Worm (Caenorhabditis elegans) whole organism, L2 larva: ENCODE results near the gene C34E10.10.

ENCODE experiments used
- C34F6.9 ChIP-seq: fragments of 150-350 bp; optimal IDR thresholded peaks from 2 replicates; lab custom pipeline; 2014; ENCODE audit warnings: missing biosample characterization, missing genetic modification characterization
- F13H6.1 ChIP-seq: sonication (generic microtip); optimal IDR thresholded peaks from 2 replicates; lab custom pipeline; 2016; ENCODE audit warnings: missing genetic modification characterization, missing compliant biosample characterization
- R02D3.7 ChIP-seq: fragments of 150-350 bp; optimal IDR thresholded peaks from 2 replicates; lab custom pipeline; 2014; ENCODE audit warnings: missing biosample characterization, missing genetic modification characterization
- Y55F3AM.14 ChIP-seq: fragments of 200-800 bp; sonication (Bioruptor generic); optimal IDR thresholded peaks from 2 replicates; lab custom pipeline; 2018; ENCODE audit warnings: mild to moderate bottlenecking, missing genetic modification characterization, missing compliant biosample characterization
- ZK546.5 ChIP-seq: sonication (generic microtip); optimal IDR thresholded peaks from 2 replicates; lab custom pipeline; 2017; ENCODE audit warnings: missing biosample characterization, missing genetic modification characterization
- alr-1 ChIP-seq: fragments of 150-350 bp; optimal IDR thresholded peaks from 2 replicates; lab custom pipeline; 2014; ENCODE audit warnings: missing biosample characterization, missing genetic modification characterization
- aly-2 ChIP-seq: fragments of 150-350 bp; optimal IDR thresholded peaks from 2 replicates; lab custom pipeline; 2014; ENCODE audit warnings: missing biosample characterization, missing genetic modification characterization
- ama-1 ChIP-seq: fragments of 150-350 bp; optimal IDR thresholded peaks from 2 replicates; lab custom pipeline; 2018; ENCODE audit warnings: inconsistent platforms
- blmp-1 ChIP-seq: sonication (generic microtip); optimal IDR thresholded peaks from 2 replicates; lab custom pipeline; 2017; ENCODE audit warnings: missing genetic modification characterization, mild to moderate bottlenecking, missing compliant biosample characterization, antibody characterized with exemption, moderate library complexity; ENCODE audit not compliant: insufficient read depth
- ceh-16 ChIP-seq: fragments of 150-350 bp; optimal IDR thresholded peaks from 2 replicates; lab custom pipeline; 2014; ENCODE audit warnings: missing biosample characterization, missing genetic modification characterization
- crh-2 ChIP-seq: sonication (generic microtip); optimal IDR thresholded peaks from 2 replicates; lab custom pipeline; 2017; ENCODE audit warnings: missing biosample characterization, missing genetic modification characterization
- dmd-4 ChIP-seq: sonication (generic microtip); optimal IDR thresholded peaks from 2 replicates; lab custom pipeline; 2017; ENCODE audit warnings: missing biosample characterization, missing genetic modification characterization
- egl-27 ChIP-seq: sonication (generic microtip); optimal IDR thresholded peaks from 3 replicates; lab custom pipeline; 2017; ENCODE audit warnings: missing biosample characterization, missing genetic modification reagents, missing genetic modification characterization
- elt-3 ChIP-seq: sonication (generic microtip); optimal IDR thresholded peaks from 2 replicates; lab custom pipeline; 2017; ENCODE audit warnings: missing biosample characterization, missing genetic modification characterization
- fos-1 ChIP-seq: fragments of 150-350 bp; optimal IDR thresholded peaks from 2 replicates; lab custom pipeline; 2014; ENCODE audit warnings: missing biosample characterization, missing genetic modification characterization
- gmeb-1 ChIP-seq: fragments of 150-350 bp; optimal IDR thresholded peaks from 2 replicates; lab custom pipeline; 2014; ENCODE audit warnings: missing biosample characterization, missing genetic modification characterization
- lin-11 ChIP-seq: fragments of 150-350 bp; sonication (generic microtip); optimal IDR thresholded peaks from 2 replicates; lab custom pipeline; 2014; ENCODE audit warnings: missing biosample characterization, missing genetic modification characterization, inconsistent platforms, mixed read lengths
- lin-13 ChIP-seq: fragments of 150-350 bp; optimal IDR thresholded peaks from 2 replicates; lab custom pipeline; 2014; ENCODE audit warnings: missing biosample characterization, missing genetic modification reagents, missing genetic modification characterization
- lin-39 ChIP-seq: fragments of 150-350 bp; optimal IDR thresholded peaks from 2 replicates; lab custom pipeline; 2014; ENCODE audit warnings: missing biosample characterization, missing genetic modification reagents, missing genetic modification characterization
- lsy-2 ChIP-seq, 2 experiments: fragments of 150-350 bp in 1 of 2; sonication (generic microtip) in 1 of 2; optimal IDR thresholded peaks; 2 replicates each; lab custom pipeline; 2014 to 2017; ENCODE audit warnings: missing biosample characterization in 2 of 2, missing genetic modification characterization in 2 of 2
- mab-5 ChIP-seq: fragments of 150-350 bp; optimal IDR thresholded peaks from 2 replicates; lab custom pipeline; 2014; ENCODE audit warnings: missing biosample characterization, missing genetic modification characterization
- nhr-10 ChIP-seq: sonication (generic microtip); optimal IDR thresholded peaks from 2 replicates; lab custom pipeline; 2017; ENCODE audit warnings: missing biosample characterization, missing genetic modification characterization
- nhr-12 ChIP-seq: fragments of 150-350 bp; optimal IDR thresholded peaks from 2 replicates; lab custom pipeline; 2014; ENCODE audit warnings: missing biosample characterization, missing genetic modification characterization
- nhr-21 ChIP-seq: fragments of 150-350 bp; optimal IDR thresholded peaks from 2 replicates; lab custom pipeline; 2014; ENCODE audit warnings: missing biosample characterization, missing genetic modification characterization
- nhr-23 ChIP-seq: fragments of 150-350 bp; optimal IDR thresholded peaks from 2 replicates; lab custom pipeline; 2014; ENCODE audit warnings: missing biosample characterization, missing genetic modification reagents, missing genetic modification characterization
- nhr-25 ChIP-seq: fragments of 150-350 bp; sonication (generic microtip); optimal IDR thresholded peaks from 3 replicates; lab custom pipeline; 2014; ENCODE audit warnings: missing biosample characterization, missing genetic modification characterization
- nhr-77 ChIP-seq: fragments of 150-350 bp; optimal IDR thresholded peaks from 2 replicates; lab custom pipeline; 2014; ENCODE audit warnings: missing biosample characterization, missing genetic modification characterization
- peb-1 ChIP-seq: fragments of 150-350 bp; optimal IDR thresholded peaks from 2 replicates; lab custom pipeline; 2014; ENCODE audit warnings: missing biosample characterization, missing genetic modification characterization
- sem-4 ChIP-seq: fragments of 150-350 bp; optimal IDR thresholded peaks from 2 replicates; lab custom pipeline; 2014; ENCODE audit warnings: missing biosample characterization, missing genetic modification reagents, missing genetic modification characterization
- skn-1 ChIP-seq: sonication (generic microtip); optimal IDR thresholded peaks from 2 replicates; lab custom pipeline; 2017; ENCODE audit warnings: missing biosample characterization, missing genetic modification characterization
- sma-3 ChIP-seq: sonication (generic microtip); optimal IDR thresholded peaks from 2 replicates; lab custom pipeline; 2016; ENCODE audit warnings: missing genetic modification reagents, missing genetic modification characterization, missing compliant biosample characterization
- sma-9 ChIP-seq, 2 experiments: fragments of 150-350 bp in 1 of 2; sonication (generic microtip) in 1 of 2; optimal IDR thresholded peaks; 2 replicates each; lab custom pipeline; 2014 to 2016; ENCODE audit warnings: missing genetic modification characterization in 2 of 2, mild to moderate bottlenecking in 1 of 2, missing biosample characterization in 1 of 2, missing compliant biosample characterization in 1 of 2, missing genetic modification reagents in 1 of 2, moderate library complexity in 1 of 2
- snpc-4 ChIP-seq: fragments of 150-350 bp; optimal IDR thresholded peaks from 2 replicates; lab custom pipeline; 2014; ENCODE audit warnings: missing biosample characterization, missing genetic modification characterization
- unc-39 ChIP-seq: fragments of 150-350 bp; optimal IDR thresholded peaks from 2 replicates; lab custom pipeline; 2014; ENCODE audit warnings: missing biosample characterization, missing genetic modification characterization
- unc-55 ChIP-seq: fragments of 150-350 bp; sonication (generic microtip); optimal IDR thresholded peaks from 3 replicates; lab custom pipeline; 2014; ENCODE audit warnings: missing biosample characterization, missing genetic modification reagents, missing genetic modification characterization
- unc-62 ChIP-seq: fragments of 150-350 bp; optimal IDR thresholded peaks from 2 replicates; lab custom pipeline; 2014; ENCODE audit warnings: missing biosample characterization, missing genetic modification reagents, missing genetic modification characterization
- ztf-1 ChIP-seq: fragments of 200-800 bp; sonication (Bioruptor generic); conservative IDR thresholded peaks from 2 replicates; pipeline ENCODE4 v1.3.6; 2022; ENCODE audit warnings: missing genetic modification characterization, missing compliant biosample characterization
- ztf-11 ChIP-seq: sonication (generic microtip); optimal IDR thresholded peaks from 2 replicates; lab custom pipeline; 2017; ENCODE audit warnings: missing biosample characterization, missing genetic modification characterization
- ztf-4 ChIP-seq: fragments of 150-350 bp; optimal IDR thresholded peaks from 2 replicates; lab custom pipeline; 2014; ENCODE audit warnings: missing biosample characterization, missing genetic modification characterization

Gene C34E10.10

ce11 chrIII:5190671-5191174 is 37.0 kb downstream of the C34E10.10 start, which contains the start of gene hira-1:
hira-1 (plus strand) TSS chrIII:5191124.
- TF ChIP-seq blmp-1 = no peak
- TF ChIP-seq mab-5 = no peak
- no peak for TF ChIP-seq nhr-23 (tag; lab: Kevin White, UChicago)
- TF ChIP-seq lin-39 (tag; lab: Kevin White, UChicago) = no peak
- TF ChIP-seq ztf-4 (tag; lab: Kevin White, UChicago) = no peak
- TF ChIP-seq sem-4 (tag; lab: Kevin White, UChicago) = peak; percentile 52
- peak; percentile 47 for TF ChIP-seq gmeb-1 (tag; lab: Kevin White, UChicago)
- TF ChIP-seq fos-1 (tag; lab: Kevin White, UChicago) = no peak
- TF ChIP-seq unc-39 (tag; lab: Kevin White, UChicago) = no peak
- TF ChIP-seq ama-1 = no peak
- TF ChIP-seq dmd-4 = no peak
- peak; percentile 70 for TF ChIP-seq unc-55 (GFP tag; lab: Kevin White, UChicago)
- no peak for TF ChIP-seq ztf-1 (GFP tag; lab: Robert Waterston, UW)
- TF ChIP-seq peb-1 (tag; lab: Kevin White, UChicago) = no peak
- no peak for TF ChIP-seq unc-62 (GFP tag; lab: Kevin White, UChicago)
- TF ChIP-seq nhr-77 = no peak
- no peak for TF ChIP-seq aly-2 (tag; lab: Kevin White, UChicago)
- TF ChIP-seq lsy-2 (tag; optimal IDR thresholded peaks at IDR 0.05; lab: Kevin White, UChicago) = peak in 1 of 2 experiments; percentile 56
- TF ChIP-seq lin-11 (tag; lab: Kevin White, UChicago) = no peak
- TF ChIP-seq ceh-16 (tag; lab: Kevin White, UChicago) = no peak
- TF ChIP-seq nhr-12 (tag; lab: Kevin White, UChicago) = no peak
- no peak for TF ChIP-seq Y55F3AM.14 (GFP tag; lab: Kevin White, UChicago)
- no peak for TF ChIP-seq sma-3 (GFP tag; lab: Kevin White, UChicago)
- TF ChIP-seq lin-13 (GFP tag; lab: Kevin White, UChicago) = peak; percentile 17
- no peak for TF ChIP-seq egl-27
- no peak for TF ChIP-seq nhr-10 (tag; lab: Kevin White, UChicago)
- TF ChIP-seq crh-2 (tag; lab: Kevin White, UChicago) = peak; percentile 38
- peak; percentile 78 for TF ChIP-seq C34F6.9 (tag; lab: Kevin White, UChicago)
- TF ChIP-seq elt-3 (tag; lab: Kevin White, UChicago) = no peak
- no peak for TF ChIP-seq skn-1 (tag; lab: Kevin White, UChicago)
- no peak for TF ChIP-seq nhr-21 (tag; lab: Kevin White, UChicago)
- no peak for TF ChIP-seq ztf-11 (tag; lab: Kevin White, UChicago)
- no peak for TF ChIP-seq ZK546.5 (tag; lab: Kevin White, UChicago)
- no peak for TF ChIP-seq R02D3.7 (tag; lab: Kevin White, UChicago)

ce11 chrIII:5190179-5190578 is 37.5 kb downstream of the C34E10.10 start:
- peak; percentile 3 to 43 for TF ChIP-seq lsy-2 (tag; optimal IDR thresholded peaks at IDR 0.05; lab: Kevin White, UChicago)
- peak; percentile 88 for TF ChIP-seq gmeb-1 (tag; lab: Kevin White, UChicago)
- no peak for TF ChIP-seq skn-1 (tag; lab: Kevin White, UChicago)
- TF ChIP-seq nhr-25 = peak; percentile 24
- no peak for TF ChIP-seq peb-1 (tag; lab: Kevin White, UChicago)
- TF ChIP-seq unc-55 (GFP tag; lab: Kevin White, UChicago) = peak; percentile 2
- TF ChIP-seq F13H6.1 = peak; percentile 13
- TF ChIP-seq sma-9 (GFP tag; optimal IDR thresholded peaks at IDR 0.05; lab: Kevin White, UChicago) = peak; percentile 50
- TF ChIP-seq sma-9 (tag; optimal IDR thresholded peaks at IDR 0.05; lab: Kevin White, UChicago) = no peak
- no peak for TF ChIP-seq snpc-4
- TF ChIP-seq sma-3 (GFP tag; lab: Kevin White, UChicago) = peak; percentile 45

ce11 chrIII:5188426-5188825 is 39.3 kb downstream of the C34E10.10 start, which contains the start of gene K10D2.8:
K10D2.8 (plus strand) TSS chrIII:5188726.
- TF ChIP-seq snpc-4 = no peak
- TF ChIP-seq lsy-2 (tag; optimal IDR thresholded peaks at IDR 0.05; lab: Kevin White, UChicago) = no peak
- TF ChIP-seq nhr-77 = no peak
- TF ChIP-seq ZK546.5 (tag; lab: Kevin White, UChicago) = no peak
- no peak for TF ChIP-seq alr-1
- TF ChIP-seq unc-55 (GFP tag; lab: Kevin White, UChicago) = no peak
- no peak for TF ChIP-seq sem-4 (tag; lab: Kevin White, UChicago)
- TF ChIP-seq, all 48 proteins: peak for 0
